ENCODE assay signal across 1 worm cellular context in the genomic region with DNA sequence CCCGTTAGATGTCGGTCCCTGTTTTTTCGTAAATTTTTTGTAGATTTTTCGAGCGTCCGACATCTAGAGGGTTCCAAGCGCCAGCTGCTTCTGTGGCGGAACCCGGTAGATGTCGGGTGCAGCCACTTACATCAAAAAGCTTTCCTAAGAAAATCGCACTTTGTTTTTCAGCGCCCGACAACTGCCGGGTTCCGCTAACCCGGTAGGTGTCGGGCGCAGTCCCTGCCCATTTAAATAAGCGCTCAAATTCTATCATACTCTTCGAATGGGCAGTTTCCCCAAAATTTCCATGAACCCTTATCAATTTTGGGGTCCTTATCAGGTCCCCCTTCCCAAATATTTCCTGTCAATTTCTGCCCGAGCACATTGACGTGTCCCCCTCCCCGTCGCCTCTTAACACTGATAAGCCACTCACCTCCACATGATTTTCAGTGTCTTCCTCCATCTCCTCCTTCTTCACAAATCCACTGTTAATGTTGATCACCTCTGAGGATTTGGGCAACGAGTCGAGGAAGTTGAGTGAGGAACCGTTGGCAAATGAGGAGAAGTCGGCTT.
TF ChIP-seq lines count a peak whose summit lies in the region.

No protein-coding gene starts in this region.

TF ChIP-seq in whole organism, L4 larva, 104 proteins besides CTCF, POLR2A, EP300 and RAD21 (continued from another document):
- TF ChIP-seq lin-38 (GFP tag; IDR thresholded peaks at IDR 0.05; lab: Robert Waterston, UW) (0 out of 2 replicates have a peak, but pooled peaks have one; percentile 9), unc-130 (GFP tag; optimal IDR thresholded peaks at IDR 0.05; lab: Kevin White, UChicago) (no peak), dpl-1 (GFP tag; optimal IDR thresholded peaks at IDR 0.05; lab: Kevin White, UChicago) (no peak), aly-2 (tag; optimal IDR thresholded peaks at IDR 0.05; lab: Kevin White, UChicago) (no peak), saeg-2 (GFP tag; IDR thresholded peaks at IDR 0.05; lab: Robert Waterston, UW) (no peak), dmd-6 (GFP tag; IDR thresholded peaks at IDR 0.05; lab: Robert Waterston, UW) (peak; percentile 57), pqm-1 (tag; optimal IDR thresholded peaks at IDR 0.05; lab: Kevin White, UChicago) (peak; percentile 53), egl-27 (tag; optimal IDR thresholded peaks at IDR 0.05; lab: Kevin White, UChicago) (no peak), cey-2 (tag; optimal IDR thresholded peaks at IDR 0.05; lab: Kevin White, UChicago; ENCODE audit: borderline replicate concordance, insufficient read depth) (no peak), dve-1 (tag; optimal IDR thresholded peaks at IDR 0.05; lab: Kevin White, UChicago; ENCODE audit: insufficient read depth) (peak; percentile 51), Y48G9A.11 (GFP tag; IDR thresholded peaks at IDR 0.05; lab: Robert Waterston, UW) (no peak), F37D6.2 (tag; optimal IDR thresholded peaks at IDR 0.05; lab: Kevin White, UChicago) (no peak), madf-9 (GFP tag; conservative IDR thresholded peaks at IDR 0.05; lab: Robert Waterston, UW) (no peak), sdz-12 (GFP tag; optimal IDR thresholded peaks at IDR 0.05; lab: Kevin White, UChicago) (no peak), F10B5.3 (tag; optimal IDR thresholded peaks at IDR 0.05; lab: Kevin White, UChicago) (no peak), duxl-1 (tag; optimal IDR thresholded peaks at IDR 0.05; lab: Kevin White, UChicago; ENCODE audit: poor library complexity) (no peak), snpc-4 (tag; optimal IDR thresholded peaks at IDR 0.05; lab: Kevin White, UChicago) (peak; percentile 8), lin-29 (GFP tag; IDR thresholded peaks at IDR 0.05; lab: Robert Waterston, UW) (no peak), nhr-102 (tag; optimal IDR thresholded peaks at IDR 0.05; lab: Kevin White, UChicago) (no peak), lin-13 (GFP tag; optimal IDR thresholded peaks at IDR 0.05; lab: Kevin White, UChicago) (peak; percentile 18), nhr-11 (tag; optimal IDR thresholded peaks at IDR 0.05; lab: Kevin White, UChicago) (no peak), F26F4.8 (GFP tag; conservative IDR thresholded peaks at IDR 0.05; lab: Robert Waterston, UW) (no peak), zfp-2 (tag; optimal IDR thresholded peaks at IDR 0.05; lab: Kevin White, UChicago) (no peak), ceh-32 (tag; optimal IDR thresholded peaks at IDR 0.05; lab: Kevin White, UChicago; ENCODE audit: poor library complexity) (no peak), ceh-28 (tag; optimal IDR thresholded peaks at IDR 0.05; lab: Kevin White, UChicago) (no peak), nhr-28 (tag; optimal IDR thresholded peaks at IDR 0.05; lab: Kevin White, UChicago) (peak; percentile 50), nhr-48 (tag; optimal IDR thresholded peaks at IDR 0.05; lab: Kevin White, UChicago) (no peak), mep-1 (tag; optimal IDR thresholded peaks at IDR 0.05; lab: Kevin White, UChicago) (peak; percentile 7), spr-3 (GFP tag; optimal IDR thresholded peaks at IDR 0.05; lab: Kevin White, UChicago) (no peak), jun-1 (tag; optimal IDR thresholded peaks at IDR 0.05; lab: Kevin White, UChicago) (no peak), gei-8 (GFP tag; optimal IDR thresholded peaks at IDR 0.05; lab: Kevin White, UChicago) (no peak), mdl-1 (tag; optimal IDR thresholded peaks at IDR 0.05; lab: Kevin White, UChicago) (no peak), daf-16 (GFP tag; optimal IDR thresholded peaks at IDR 0.05; lab: Kevin White, UChicago) (no peak), daf-16 (tag; optimal IDR thresholded peaks at IDR 0.05; lab: Kevin White, UChicago) (peak; percentile 44), hmg-1.1 (GFP tag; IDR thresholded peaks at IDR 0.05; lab: Robert Waterston, UW) (no peak), hlh-11 (tag; optimal IDR thresholded peaks at IDR 0.05; lab: Kevin White, UChicago) (peak; percentile 57), lir-3 (tag; optimal IDR thresholded peaks at IDR 0.05; lab: Kevin White, UChicago) (no peak), vab-7 (GFP tag; IDR thresholded peaks at IDR 0.05; lab: Robert Waterston, UW) (no peak)
